Worm (Caenorhabditis elegans) whole organism, L4 larva: ENCODE data around the gene Y49E10.27.

Experiments used
- F26F4.8 ChIP-seq: fragments of 200-800 bp; sonication (Bioruptor generic); conservative IDR thresholded peaks from 2 replicates; pipeline ENCODE4 v1.3.6; 2022; ENCODE audit warnings: missing genetic modification characterization, missing compliant biosample characterization
- F44E2.7 ChIP-seq: fragments of 200-800 bp; sonication (Bioruptor generic); IDR thresholded peaks from 2 replicates; pipeline ENCODE4 v2.1.2; 2022; ENCODE audit warnings: missing genetic modification characterization, missing compliant biosample characterization
- F49E8.2 ChIP-seq: sonication (generic microtip); optimal IDR thresholded peaks from 2 replicates; lab custom pipeline; 2016; ENCODE audit warnings: missing compliant biosample characterization, mild to moderate bottlenecking, missing genetic modification characterization, borderline replicate concordance
- T26A8.4 ChIP-seq: fragments of 200-800 bp; sonication (Bioruptor generic); IDR thresholded peaks from 2 replicates; pipeline ENCODE4 v1.3.6; 2022; ENCODE audit warnings: missing genetic modification characterization, missing compliant biosample characterization
- ZK337.2 ChIP-seq: fragments of 200-800 bp; sonication (Bioruptor generic); IDR thresholded peaks from 2 replicates; pipeline ENCODE4 v1.3.6; 2022; ENCODE audit warnings: missing genetic modification reagents, missing genetic modification characterization, missing compliant biosample characterization
- aha-1 ChIP-seq: fragments of 150-350 bp; peaks from one replicate; lab custom pipeline; 2014; ENCODE audit warnings: missing biosample characterization, missing genetic modification characterization
- ama-1 ChIP-seq: fragments of 150-350 bp; optimal IDR thresholded peaks from 2 replicates; lab custom pipeline; 2014; ENCODE audit warnings: inconsistent platforms, mixed read lengths
- attf-4 ChIP-seq: sonication (generic microtip); optimal IDR thresholded peaks from 3 replicates; lab custom pipeline; 2017; ENCODE audit warnings: missing biosample characterization, missing genetic modification characterization
- ceh-20 ChIP-seq: fragments of 200-800 bp; sonication (Bioruptor generic); IDR thresholded peaks from 2 replicates; pipeline ENCODE4 v1.3.6; 2022; ENCODE audit warnings: missing genetic modification reagents, missing genetic modification characterization, missing compliant biosample characterization
- ceh-28 ChIP-seq: fragments of 150-350 bp; optimal IDR thresholded peaks from 2 replicates; lab custom pipeline; 2014; ENCODE audit warnings: missing biosample characterization, missing genetic modification reagents, missing genetic modification characterization
- ceh-32 ChIP-seq: sonication (generic microtip); optimal IDR thresholded peaks from 2 replicates; lab custom pipeline; 2016; ENCODE audit warnings: mild to moderate bottlenecking, missing genetic modification characterization, missing compliant biosample characterization; ENCODE audit not compliant: poor library complexity
- ceh-82 ChIP-seq: sonication (generic microtip); optimal IDR thresholded peaks from 2 replicates; lab custom pipeline; 2017; ENCODE audit warnings: missing biosample characterization, missing genetic modification characterization
- cey-2 ChIP-seq: sonication (generic microtip); optimal IDR thresholded peaks from 3 replicates; lab custom pipeline; 2017; ENCODE audit warnings: missing genetic modification characterization, mild to moderate bottlenecking, missing compliant biosample characterization, antibody characterized with exemption, borderline replicate concordance; ENCODE audit not compliant: insufficient read depth
- daf-16 ChIP-seq, 3 experiments: sonication (generic microtip); optimal IDR thresholded peaks; 2 replicates each; lab custom pipeline; 2016 to 2017; ENCODE audit warnings: missing genetic modification characterization in 3 of 3, missing genetic modification reagents in 3 of 3, mild to moderate bottlenecking in 2 of 3, missing compliant biosample characterization in 2 of 3, missing biosample characterization in 1 of 3, moderate library complexity in 1 of 3
- dpl-1 ChIP-seq: fragments of 150-350 bp; optimal IDR thresholded peaks from 2 replicates; lab custom pipeline; 2014; ENCODE audit warnings: missing biosample characterization, missing genetic modification reagents, missing genetic modification characterization
- egl-43 ChIP-seq: fragments of 200-800 bp; sonication (Bioruptor generic); IDR thresholded peaks from 2 replicates; pipeline ENCODE4 v1.3.6; 2022; ENCODE audit warnings: missing genetic modification reagents, missing genetic modification characterization, missing compliant biosample characterization
- hif-1 ChIP-seq, 2 experiments: sonication (generic microtip); optimal IDR thresholded peaks; 2 replicates each; lab custom pipeline; 2016 to 2017; ENCODE audit warnings: missing compliant biosample characterization in 2 of 2, missing genetic modification characterization in 2 of 2, missing genetic modification reagents in 2 of 2, missing genotype in 2 of 2, mild to moderate bottlenecking in 1 of 2
- hmg-1.1 ChIP-seq: fragments of 200-800 bp; sonication (Bioruptor generic); IDR thresholded peaks from 2 replicates; pipeline ENCODE4 v1.3.6; 2022; ENCODE audit warnings: missing genetic modification reagents, missing genetic modification characterization, missing compliant biosample characterization
- jun-1 ChIP-seq: fragments of 150-350 bp; optimal IDR thresholded peaks from 2 replicates; lab custom pipeline; 2014; ENCODE audit warnings: missing biosample characterization, missing genetic modification reagents, missing genetic modification characterization
- lim-7 ChIP-seq: fragments of 200-800 bp; sonication (Bioruptor generic); IDR thresholded peaks from 2 replicates; pipeline ENCODE4 v1.3.6; 2022; ENCODE audit warnings: missing genetic modification characterization, missing compliant biosample characterization
- lin-15B ChIP-seq: fragments of 150-350 bp; sonication (generic microtip); optimal IDR thresholded peaks from 3 replicates; lab custom pipeline; 2014; ENCODE audit warnings: missing biosample characterization, missing genetic modification characterization
- lin-29 ChIP-seq: fragments of 200-800 bp; sonication (Bioruptor generic); IDR thresholded peaks from 2 replicates; pipeline ENCODE4 v1.3.6; 2022; ENCODE audit warnings: missing genetic modification reagents, missing genetic modification characterization, missing compliant biosample characterization
- lin-38 ChIP-seq: fragments of 200-800 bp; sonication (Bioruptor generic); IDR thresholded peaks from 2 replicates; pipeline ENCODE4 v1.3.6; 2022; ENCODE audit warnings: missing genetic modification reagents, missing genetic modification characterization, missing compliant biosample characterization
- mep-1 ChIP-seq: fragments of 150-350 bp; sonication (generic microtip); optimal IDR thresholded peaks from 3 replicates; lab custom pipeline; 2014; ENCODE audit warnings: missing biosample characterization, missing genetic modification characterization
- nhr-102 ChIP-seq: sonication (generic microtip); optimal IDR thresholded peaks from 2 replicates; lab custom pipeline; 2016; ENCODE audit warnings: mild to moderate bottlenecking, missing genetic modification characterization, moderate library complexity, missing compliant biosample characterization
- nhr-11 ChIP-seq: fragments of 150-350 bp; optimal IDR thresholded peaks from 2 replicates; lab custom pipeline; 2014; ENCODE audit warnings: missing biosample characterization, missing genetic modification characterization
- nhr-42 ChIP-seq: fragments of 200-800 bp; sonication (Bioruptor generic); IDR thresholded peaks from 2 replicates; pipeline ENCODE4 v1.3.6; 2022; ENCODE audit warnings: missing genetic modification characterization, missing compliant biosample characterization
- nhr-48 ChIP-seq: sonication (generic microtip); optimal IDR thresholded peaks from 2 replicates; lab custom pipeline; 2016; ENCODE audit warnings: mild to moderate bottlenecking, missing genetic modification characterization, missing compliant biosample characterization
- pha-4 ChIP-seq, 2 experiments: fragments of 150-350 bp in 1 of 2; fragments of 200-800 bp in 1 of 2; sonication (Bioruptor generic) in 1 of 2; IDR thresholded peaks in 1 of 2; optimal IDR thresholded peaks in 1 of 2; 2 replicates each; pipeline versions ENCODE4 v1.3.6 to Lab custom; 2014 to 2022; ENCODE audit warnings: missing genetic modification characterization in 2 of 2, missing genetic modification reagents in 2 of 2, missing biosample characterization in 1 of 2, missing compliant biosample characterization in 1 of 2
- sdz-12 ChIP-seq: fragments of 200-800 bp; sonication (Bioruptor generic); optimal IDR thresholded peaks from 2 replicates; lab custom pipeline; 2018; ENCODE audit warnings: mild to moderate bottlenecking, missing genetic modification characterization, missing compliant biosample characterization
- set-16 ChIP-seq: fragments of 200-800 bp; sonication (Bioruptor generic); IDR thresholded peaks from 2 replicates; pipeline ENCODE4 v1.3.6; 2022; ENCODE audit warnings: missing genetic modification reagents, missing genetic modification characterization, missing compliant biosample characterization
- skn-1 ChIP-seq: fragments of 150-350 bp; optimal IDR thresholded peaks from 2 replicates; lab custom pipeline; 2014; ENCODE audit warnings: missing biosample characterization, missing genetic modification characterization
- snpc-4 ChIP-seq: fragments of 150-350 bp; optimal IDR thresholded peaks from 2 replicates; lab custom pipeline; 2014; ENCODE audit warnings: missing biosample characterization, missing genetic modification characterization
- tra-1 ChIP-seq: fragments of 200-800 bp; sonication (Bioruptor generic); IDR thresholded peaks from 2 replicates; pipeline ENCODE4 v1.3.6; 2022; ENCODE audit warnings: missing genetic modification reagents, missing genetic modification characterization, missing compliant biosample characterization
- unc-39 ChIP-seq: sonication (generic microtip); optimal IDR thresholded peaks from 2 replicates; lab custom pipeline; 2017; ENCODE audit warnings: missing biosample characterization, missing genetic modification characterization
- ztf-11 ChIP-seq: fragments of 150-350 bp; optimal IDR thresholded peaks from 2 replicates; lab custom pipeline; 2014; ENCODE audit warnings: missing biosample characterization, missing genetic modification characterization

The Y49E10.27 gene

ce11 chrIII:12411668-12412067, 22.5 kb upstream of the Y49E10.27 start:
- TF ChIP-seq ztf-11 (tag; lab: Kevin White, UChicago), result no peak
- peak; percentile 92 for TF ChIP-seq ceh-28 (tag; lab: Kevin White, UChicago)
- no peak for TF ChIP-seq F26F4.8
- TF ChIP-seq aha-1 (tag; lab: Kevin White, UChicago), result peak; percentile 15
- TF ChIP-seq, all 104 proteins: peak for 2

- TF ChIP-seq egl-43 (GFP tag; lab: Robert Waterston, UW), result no peak
- no peak for TF ChIP-seq ztf-11 (tag; lab: Kevin White, UChicago)
- no peak for TF ChIP-seq T26A8.4
- no peak for TF ChIP-seq sdz-12
- TF ChIP-seq lin-15B, result no peak
- TF ChIP-seq F49E8.2 (tag; lab: Kevin White, UChicago), result no peak
- no peak for TF ChIP-seq snpc-4 (tag; lab: Kevin White, UChicago)
- TF ChIP-seq ceh-20, result no peak
- TF ChIP-seq hif-1 (tag; optimal IDR thresholded peaks at IDR 0.05; lab: Kevin White, UChicago), result no peak
- TF ChIP-seq cey-2 (tag; lab: Kevin White, UChicago), result no peak
- no peak for TF ChIP-seq ama-1
Observed at ce11 chrIII:12414533-12414932, 19.7 kb upstream of the Y49E10.27 start.

ce11 chrIII:12420256-12420655, 13.9 kb upstream of the Y49E10.27 start:
- TF ChIP-seq nhr-48 (no peak), skn-1 (no peak), unc-39 (tag; lab: Kevin White, UChicago) (no peak), ceh-82 (tag; lab: Kevin White, UChicago) (no peak), hif-1 (tag; optimal IDR thresholded peaks at IDR 0.05; lab: Kevin White, UChicago) (no peak), F44E2.7 (GFP tag; lab: Robert Waterston, UW) (no peak), lin-29 (no peak), ZK337.2 (no peak), hmg-1.1 (no peak), ceh-32 (tag; lab: Kevin White, UChicago) (no peak)
- TF ChIP-seq, all 104 proteins: peak for 0

ce11 chrIII:12421708-12422107, 12.5 kb upstream of the Y49E10.27 start, which contains the start of gene tat-1:
TSS of gene tat-1 (minus strand) at chrIII:12421718.
- TF ChIP-seq pha-4 (GFP tag; IDR thresholded peaks at IDR 0.05; lab: Robert Waterston, UW) (no peak), pha-4 (tag; optimal IDR thresholded peaks at IDR 0.05; lab: Kevin White, UChicago) (peak; percentile 42), cey-2 (tag; lab: Kevin White, UChicago) (no peak), dpl-1 (GFP tag; lab: Kevin White, UChicago) (no peak), hmg-1.1 (no peak), set-16 (GFP tag; lab: Robert Waterston, UW) (no peak), nhr-11 (tag; lab: Kevin White, UChicago) (no peak), lim-7 (no peak), tra-1 (GFP tag; lab: Robert Waterston, UW) (no peak), daf-16 (GFP tag; optimal IDR thresholded peaks at IDR 0.05; lab: Kevin White, UChicago) (no peak), daf-16 (tag; optimal IDR thresholded peaks at IDR 0.05; lab: Kevin White, UChicago) (peak; percentile 33), lin-38 (GFP tag; lab: Robert Waterston, UW) (no peak), nhr-42 (no peak), attf-4 (tag; lab: Kevin White, UChicago) (no peak), lin-29 (no peak), jun-1 (no peak), nhr-102 (tag; lab: Kevin White, UChicago) (no peak), mep-1 (tag; lab: Kevin White, UChicago) (no peak)
